Fruit fly (Drosophila melanogaster): ENCODE results near the gene Srg3.

Srg3 gene

DNA sequence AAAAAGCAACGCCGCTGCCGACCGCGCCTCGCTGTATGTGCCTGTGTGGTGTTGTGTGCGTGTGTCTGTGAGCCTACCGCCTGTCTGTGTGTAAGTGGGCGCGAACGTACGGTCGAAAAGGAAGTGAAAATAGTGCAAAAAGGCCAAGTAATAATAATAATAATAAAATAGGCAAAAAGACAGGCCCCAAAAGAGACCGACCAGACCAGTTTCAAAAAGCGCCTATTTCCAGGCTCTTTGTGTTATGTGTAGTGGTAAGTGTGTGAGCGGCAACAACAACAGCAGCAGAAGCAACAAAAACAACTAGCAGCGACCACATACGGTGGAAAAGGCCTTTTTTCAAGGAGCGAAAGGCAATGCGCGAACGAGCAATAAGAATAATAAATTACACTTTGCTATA, 19.8 kb downstream of the Srg3 start:
- TF ChIP-seq usp (GFP tag; optimal IDR thresholded peaks at IDR 0.05) (no peak), pan (optimal IDR thresholded peaks at IDR 0.05) (no peak), Dll (optimal IDR thresholded peaks at IDR 0.05) (no peak), psq (optimal IDR thresholded peaks at IDR 0.05) (no peak), CG8478 (optimal IDR thresholded peaks at IDR 0.05) (no peak), EcR (GFP tag; optimal IDR thresholded peaks at IDR 0.05) (no peak)

DNA sequence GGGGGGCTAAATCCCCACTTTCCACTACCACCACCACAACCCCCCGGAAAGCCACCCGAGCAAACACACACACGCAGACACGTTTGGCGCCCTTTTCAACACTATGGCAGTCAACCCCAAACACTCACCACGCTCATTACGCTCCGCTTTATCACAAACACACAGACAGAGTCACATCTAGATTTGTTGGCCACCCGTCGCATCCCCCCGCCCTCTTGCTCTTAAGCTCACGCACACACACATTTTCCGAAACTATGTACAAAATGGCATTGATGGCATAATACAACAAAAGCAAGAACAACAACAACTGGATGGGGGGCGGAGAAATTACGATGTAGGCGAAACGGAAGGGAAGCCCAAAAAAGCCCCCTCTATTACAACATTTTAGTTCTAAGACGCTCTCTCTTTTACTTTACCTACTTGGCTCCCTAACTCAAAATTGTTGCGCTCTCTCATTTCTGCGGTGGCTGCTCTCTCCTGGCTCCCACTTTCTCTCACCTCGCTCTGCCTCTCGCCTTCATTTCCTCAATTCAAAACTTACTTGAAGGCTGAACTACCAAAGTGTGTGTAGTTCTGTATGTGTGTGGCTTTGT, 22.7 kb downstream of the Srg3 start:
- TF ChIP-seq CG8478 (optimal IDR thresholded peaks at IDR 0.05) (no peak), pan (optimal IDR thresholded peaks at IDR 0.05) (no peak), Dll (optimal IDR thresholded peaks at IDR 0.05) (no peak)

DNA sequence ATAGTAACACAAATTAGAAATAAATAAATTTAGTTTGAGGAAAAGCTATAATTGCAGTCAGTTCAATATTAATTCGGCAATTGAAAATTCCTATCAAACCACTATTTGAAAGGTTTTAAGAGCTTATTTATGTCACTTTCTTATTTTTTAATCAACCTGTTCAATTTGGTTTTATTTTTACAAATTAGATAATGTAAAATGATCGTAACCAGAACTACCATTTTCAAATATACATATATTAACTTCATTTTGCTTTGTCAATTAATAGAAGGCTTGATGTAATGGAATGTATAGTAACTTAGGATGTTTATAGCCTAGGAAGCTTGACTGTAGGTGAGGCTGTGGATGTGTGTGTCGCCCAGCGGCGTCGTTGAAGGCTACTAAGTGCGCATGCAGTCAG, 23.6 kb downstream of the Srg3 start:
- TF ChIP-seq usp (GFP tag; optimal IDR thresholded peaks at IDR 0.05) (no peak), CG8478 (optimal IDR thresholded peaks at IDR 0.05) (no peak), EcR (GFP tag; optimal IDR thresholded peaks at IDR 0.05) (no peak), pan (optimal IDR thresholded peaks at IDR 0.05) (no peak), Dll (optimal IDR thresholded peaks at IDR 0.05) (no peak), psq (optimal IDR thresholded peaks at IDR 0.05) (no peak)

dm6 chr3L:9467267-9467666, 24.2 kb downstream of the Srg3 start:
- no peak for TF ChIP-seq EcR (GFP tag; optimal IDR thresholded peaks at IDR 0.05)
- no peak for TF ChIP-seq psq (optimal IDR thresholded peaks at IDR 0.05)
- no peak for TF ChIP-seq usp (GFP tag; optimal IDR thresholded peaks at IDR 0.05)
- TF ChIP-seq CG8478 (optimal IDR thresholded peaks at IDR 0.05): no peak
- no peak for TF ChIP-seq pan (optimal IDR thresholded peaks at IDR 0.05)

DNA sequence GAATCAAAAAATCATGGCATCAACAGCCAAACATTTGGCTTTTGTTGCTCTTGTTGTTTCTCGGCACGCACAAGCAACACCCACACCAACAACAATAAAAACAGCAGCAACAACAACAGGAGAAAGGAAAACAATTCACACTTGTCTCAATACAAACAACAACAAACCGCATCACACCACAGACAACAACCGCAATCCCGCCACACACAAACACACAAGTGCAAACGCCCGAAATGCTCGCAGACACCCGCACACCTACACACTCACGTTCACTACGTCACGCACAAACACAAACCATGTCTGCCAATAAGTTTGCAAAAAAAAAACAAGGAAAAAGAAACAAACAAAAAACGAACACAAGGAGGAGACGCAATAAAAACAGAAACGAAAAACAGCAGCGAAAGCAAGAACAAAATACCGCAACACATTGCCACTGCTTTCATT, 24.8 kb downstream of the Srg3 start:
- TF ChIP-seq pan (optimal IDR thresholded peaks at IDR 0.05): no peak
- no peak for TF ChIP-seq usp (GFP tag; optimal IDR thresholded peaks at IDR 0.05)
- no peak for TF ChIP-seq CG8478 (optimal IDR thresholded peaks at IDR 0.05)
- no peak for TF ChIP-seq psq (optimal IDR thresholded peaks at IDR 0.05)
- TF ChIP-seq Dll (optimal IDR thresholded peaks at IDR 0.05): no peak
- TF ChIP-seq EcR (GFP tag; optimal IDR thresholded peaks at IDR 0.05): no peak

- peak; percentile 68 for TF ChIP-seq pan (optimal IDR thresholded peaks at IDR 0.05)
- TF ChIP-seq Dll (optimal IDR thresholded peaks at IDR 0.05): no peak
These were observed 25.3 kb downstream of the Srg3 start for dm6 chr3L:9468261-9468890.

dm6 chr3L:9469079-9469478, 26.0 kb downstream of the Srg3 start:
- TF ChIP-seq CG8478 (optimal IDR thresholded peaks at IDR 0.05) (no peak), usp (GFP tag; optimal IDR thresholded peaks at IDR 0.05) (no peak), Dll (optimal IDR thresholded peaks at IDR 0.05) (no peak), EcR (GFP tag; optimal IDR thresholded peaks at IDR 0.05) (no peak), psq (optimal IDR thresholded peaks at IDR 0.05) (no peak), pan (optimal IDR thresholded peaks at IDR 0.05) (no peak)

- TF ChIP-seq pan (optimal IDR thresholded peaks at IDR 0.05) (no peak), psq (optimal IDR thresholded peaks at IDR 0.05) (no peak), EcR (GFP tag; optimal IDR thresholded peaks at IDR 0.05) (no peak), usp (GFP tag; optimal IDR thresholded peaks at IDR 0.05) (no peak), Dll (optimal IDR thresholded peaks at IDR 0.05) (no peak), CG8478 (optimal IDR thresholded peaks at IDR 0.05) (no peak)
These were observed 28.3 kb downstream of the Srg3 start for dm6 chr3L:9471151-9471903.

dm6 chr3L:9476829-9477228, 33.8 kb downstream of the Srg3 start, which contains the start of the genes Uch-L5 and Jarid2:
Uch-L5 (minus strand) TSS chr3L:9476965.
Jarid2 (plus strand) TSS chr3L:9477038.
- TF ChIP-seq pan (optimal IDR thresholded peaks at IDR 0.05) (no peak), EcR (GFP tag; optimal IDR thresholded peaks at IDR 0.05) (no peak), Dll (optimal IDR thresholded peaks at IDR 0.05) (no peak), CG8478 (optimal IDR thresholded peaks at IDR 0.05) (no peak), psq (optimal IDR thresholded peaks at IDR 0.05) (no peak), usp (GFP tag; optimal IDR thresholded peaks at IDR 0.05) (no peak)

dm6 chr3L:9487586-9487985, 44.6 kb downstream of the Srg3 start, which contains the start of gene pall:
pall (minus strand) TSS chr3L:9487790.
- TF ChIP-seq usp (GFP tag; optimal IDR thresholded peaks at IDR 0.05): no peak
- TF ChIP-seq CG8478 (optimal IDR thresholded peaks at IDR 0.05): no peak
- no peak for TF ChIP-seq pan (optimal IDR thresholded peaks at IDR 0.05)
- no peak for TF ChIP-seq Dll (optimal IDR thresholded peaks at IDR 0.05)
- no peak for TF ChIP-seq EcR (GFP tag; optimal IDR thresholded peaks at IDR 0.05)
- no peak for TF ChIP-seq psq (optimal IDR thresholded peaks at IDR 0.05)

DNA sequence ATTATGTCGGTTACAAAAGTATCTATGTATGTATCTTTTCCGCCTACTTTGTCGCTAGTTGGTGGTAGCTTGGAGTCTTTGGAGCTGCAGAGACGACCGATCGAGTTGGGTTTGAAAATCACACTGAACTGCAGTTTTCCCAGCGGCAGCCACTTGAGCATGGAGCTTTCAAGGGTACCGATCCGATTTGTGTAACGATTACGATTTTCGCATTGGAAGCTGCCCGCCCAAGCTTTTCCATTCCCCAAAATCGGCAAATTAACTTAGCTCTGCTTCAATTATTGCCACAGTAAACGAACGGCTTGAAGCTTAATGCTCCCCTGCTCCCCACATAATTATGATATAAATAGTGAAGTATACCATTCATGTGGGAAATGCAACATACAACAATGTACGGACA, 46.1 kb downstream of the Srg3 start, which contains the start of gene CG32036:
Gene CG32036, minus strand, starts transcription at position 101 of the 400 bp plus-strand sequence.
- TF ChIP-seq Dll (optimal IDR thresholded peaks at IDR 0.05) (no peak), EcR (GFP tag; optimal IDR thresholded peaks at IDR 0.05) (no peak), pan (optimal IDR thresholded peaks at IDR 0.05) (no peak), CG8478 (optimal IDR thresholded peaks at IDR 0.05) (no peak), psq (optimal IDR thresholded peaks at IDR 0.05) (no peak)

DNA sequence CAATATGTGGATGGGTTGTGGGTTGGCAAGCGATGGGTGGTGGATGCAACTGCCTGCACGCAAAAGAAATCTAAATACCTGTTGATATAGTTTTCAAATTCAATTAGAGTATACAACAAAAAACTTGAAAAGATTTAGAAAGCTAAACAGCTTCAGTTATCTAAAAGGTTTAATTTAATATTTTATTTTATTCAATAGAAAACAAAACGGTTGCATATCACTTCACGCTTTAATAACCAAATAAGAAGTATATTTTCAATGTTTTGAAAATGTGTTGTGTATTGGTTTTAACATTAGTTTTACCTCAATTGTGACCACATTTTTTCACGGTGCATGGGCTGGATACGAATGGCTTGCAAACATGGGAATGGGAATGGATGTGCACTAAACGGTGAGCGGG, 46.6 kb downstream of the Srg3 start:
- TF ChIP-seq psq (optimal IDR thresholded peaks at IDR 0.05): no peak
- no peak for TF ChIP-seq CG8478 (optimal IDR thresholded peaks at IDR 0.05)
- TF ChIP-seq Dll (optimal IDR thresholded peaks at IDR 0.05): no peak
- no peak for TF ChIP-seq EcR (GFP tag; optimal IDR thresholded peaks at IDR 0.05)
- no peak for TF ChIP-seq usp (GFP tag; optimal IDR thresholded peaks at IDR 0.05)
- no peak for TF ChIP-seq pan (optimal IDR thresholded peaks at IDR 0.05)

All from whole organism.